Fruit fly (Drosophila melanogaster) whole organism, prepupa: Measurements from ENCODE around the gene GCC88.

Source experiments
- Blimp-1 ChIP-seq: fragments of 200-800 bp; sonication (Bioruptor generic); optimal IDR thresholded peaks from 3 replicates; lab custom pipeline; 2017; ENCODE audit warnings: missing biosample characterization, missing genetic modification characterization, mild to moderate bottlenecking, moderate library complexity, missing genetic modification reagents
- CG11294 ChIP-seq: fragments of 200-800 bp; sonication (Bioruptor generic); IDR thresholded peaks from 2 replicates; pipeline ENCODE4 v1.3.6; 2022; ENCODE audit warnings: missing biosample characterization, missing genetic modification characterization
- CG11762 ChIP-seq: fragments of 200-800 bp; sonication (Bioruptor generic); optimal IDR thresholded peaks from 3 replicates; lab custom pipeline; 2016; ENCODE audit warnings: missing biosample characterization, missing genetic modification characterization; ENCODE audit not compliant: insufficient read depth
- CG11902 ChIP-seq: fragments of 200-800 bp; sonication (Bioruptor generic); optimal IDR thresholded peaks from 3 replicates; lab custom pipeline; 2016; ENCODE audit warnings: missing biosample characterization, missing genetic modification characterization
- CG15336 ChIP-seq: fragments of 200-800 bp; sonication (Bioruptor generic); IDR thresholded peaks from 2 replicates; pipeline ENCODE4 v1.3.6; 2022; ENCODE audit warnings: missing biosample characterization, missing genetic modification characterization
- CG1621 ChIP-seq: fragments of 200-800 bp; sonication (Bioruptor generic); optimal IDR thresholded peaks from 3 replicates; lab custom pipeline; 2018; ENCODE audit warnings: missing biosample characterization, mild to moderate bottlenecking, missing genetic modification characterization
- CG16779 ChIP-seq: fragments of 200-800 bp; sonication (Bioruptor generic); optimal IDR thresholded peaks from 3 replicates; lab custom pipeline; 2017; ENCODE audit warnings: missing biosample characterization, mild to moderate bottlenecking, missing genetic modification characterization
- CG31627 ChIP-seq: fragments of 200-800 bp; sonication (Bioruptor generic); optimal IDR thresholded peaks from 3 replicates; lab custom pipeline; 2016; ENCODE audit warnings: missing biosample characterization, missing genetic modification characterization
- CG32006 ChIP-seq: fragments of 200-800 bp; sonication (Bioruptor generic); optimal IDR thresholded peaks from 3 replicates; lab custom pipeline; 2017; ENCODE audit warnings: missing biosample characterization, mild to moderate bottlenecking, missing genetic modification characterization
- CG34406 ChIP-seq: fragments of 200-800 bp; sonication (Bioruptor generic); optimal IDR thresholded peaks from 3 replicates; lab custom pipeline; 2016; ENCODE audit warnings: missing biosample characterization, missing genetic modification characterization
- CG3919 ChIP-seq: fragments of 200-800 bp; sonication (Bioruptor generic); optimal IDR thresholded peaks from 3 replicates; lab custom pipeline; 2016; ENCODE audit warnings: missing biosample characterization, missing genetic modification characterization
- CG4318 ChIP-seq: fragments of 200-800 bp; sonication (Bioruptor generic); optimal IDR thresholded peaks from 3 replicates; lab custom pipeline; 2017; ENCODE audit warnings: missing biosample characterization, mild to moderate bottlenecking, missing genetic modification characterization
- CG6163 ChIP-seq: fragments of 200-800 bp; sonication (Bioruptor generic); IDR thresholded peaks from 3 replicates; pipeline ENCODE4 v1.3.6; 2022; ENCODE audit warnings: missing biosample characterization, missing genetic modification characterization
- CG6276 ChIP-seq: fragments of 200-800 bp; sonication (Bioruptor generic); optimal IDR thresholded peaks from 2 replicates; lab custom pipeline; 2017; ENCODE audit warnings: missing biosample characterization, mild to moderate bottlenecking, missing genetic modification characterization
- CG6792 ChIP-seq: fragments of 200-800 bp; sonication (Bioruptor generic); optimal IDR thresholded peaks from 3 replicates; lab custom pipeline; 2016; ENCODE audit warnings: missing biosample characterization, missing genetic modification characterization
- CG6808 ChIP-seq: fragments of 200-800 bp; sonication (Bioruptor generic); optimal IDR thresholded peaks from 3 replicates; lab custom pipeline; 2017; ENCODE audit warnings: missing biosample characterization, missing genetic modification characterization, mild to moderate bottlenecking, moderate library complexity, missing genetic modification reagents
- CG6854 ChIP-seq: fragments of 200-800 bp; sonication (Bioruptor generic); optimal IDR thresholded peaks from 2 replicates; lab custom pipeline; 2017; ENCODE audit warnings: missing biosample characterization, mild to moderate bottlenecking, missing genetic modification characterization
- CG8632 ChIP-seq: fragments of 200-800 bp; sonication (Bioruptor generic); optimal IDR thresholded peaks from 3 replicates; lab custom pipeline; 2016; ENCODE audit warnings: missing biosample characterization, missing genetic modification characterization
- Eip75B ChIP-seq: fragments of 200-800 bp; sonication (Bioruptor generic); optimal IDR thresholded peaks from 3 replicates; lab custom pipeline; 2016; ENCODE audit warnings: missing biosample characterization, missing genetic modification characterization
- Eip78C ChIP-seq: fragments of 200-800 bp; sonication (Bioruptor generic); peaks from one replicate; lab custom pipeline; 2016; ENCODE audit warnings: missing biosample characterization, missing genetic modification characterization
- Eip93F ChIP-seq: fragments of 200-800 bp; sonication (Bioruptor generic); optimal IDR thresholded peaks from 2 replicates; lab custom pipeline; 2016; ENCODE audit warnings: missing biosample characterization, mild to moderate bottlenecking, missing genetic modification characterization
- Ets21C ChIP-seq: fragments of 200-800 bp; sonication (Bioruptor generic); optimal IDR thresholded peaks from 3 replicates; lab custom pipeline; 2016; ENCODE audit warnings: missing biosample characterization, missing genetic modification characterization
- Ets96B ChIP-seq: fragments of 200-800 bp; optimal IDR thresholded peaks from 2 replicates; lab custom pipeline; 2019; ENCODE audit warnings: missing biosample characterization, mild to moderate bottlenecking, missing genetic modification characterization, moderate library complexity
- Gug ChIP-seq: fragments of 200-800 bp; sonication (Bioruptor generic); IDR thresholded peaks from 2 replicates; pipeline ENCODE4 v1.3.6; 2022; ENCODE audit warnings: missing biosample characterization, missing genetic modification characterization
- Hr38 ChIP-seq: sonication (Bioruptor generic); optimal IDR thresholded peaks from 2 replicates; lab custom pipeline; 2016; ENCODE audit warnings: missing biosample characterization, missing genetic modification characterization
- Hr39 ChIP-seq: fragments of 200-800 bp; sonication (Bioruptor generic); optimal IDR thresholded peaks from 2 replicates; lab custom pipeline; 2016; ENCODE audit warnings: missing biosample characterization, missing genetic modification characterization
- Lpt ChIP-seq: fragments of 200-800 bp; sonication (Bioruptor generic); optimal IDR thresholded peaks from 3 replicates; lab custom pipeline; 2016; ENCODE audit warnings: missing biosample characterization, missing genetic modification characterization
- Met ChIP-seq: fragments of 200-800 bp; sonication (Bioruptor generic); optimal IDR thresholded peaks from 3 replicates; lab custom pipeline; 2016; ENCODE audit warnings: missing biosample characterization, missing genetic modification characterization
- OdsH ChIP-seq: fragments of 200-800 bp; sonication (Bioruptor generic); optimal IDR thresholded peaks from 3 replicates; lab custom pipeline; 2016; ENCODE audit warnings: missing biosample characterization, missing genetic modification characterization
- Smox ChIP-seq: fragments of 200-800 bp; sonication (Bioruptor generic); optimal IDR thresholded peaks from 3 replicates; lab custom pipeline; 2016; ENCODE audit warnings: missing biosample characterization, missing genetic modification characterization
- Sox102F ChIP-seq: fragments of 200-800 bp; sonication (Bioruptor generic); optimal IDR thresholded peaks from 2 replicates; lab custom pipeline; 2016; ENCODE audit warnings: missing biosample characterization, mild to moderate bottlenecking, missing genetic modification characterization
- Sox14 ChIP-seq: fragments of 200-800 bp; sonication (Bioruptor generic); optimal IDR thresholded peaks from 3 replicates; lab custom pipeline; 2016; ENCODE audit warnings: missing biosample characterization, missing genetic modification characterization
- achi ChIP-seq: fragments of 200-800 bp; sonication (Bioruptor generic); optimal IDR thresholded peaks from 3 replicates; lab custom pipeline; 2016; ENCODE audit warnings: missing biosample characterization, missing genetic modification characterization
- dac ChIP-seq: fragments of 200-800 bp; sonication (Bioruptor generic); optimal IDR thresholded peaks from 2 replicates; lab custom pipeline; 2017; ENCODE audit warnings: missing biosample characterization, mild to moderate bottlenecking, missing genetic modification characterization
- dsx ChIP-seq: fragments of 200-800 bp; optimal IDR thresholded peaks from 3 replicates; lab custom pipeline; 2019; ENCODE audit warnings: missing biosample characterization, mild to moderate bottlenecking, missing genetic modification characterization, moderate library complexity; ENCODE audit not compliant: poor library complexity, severe bottlenecking
- eg ChIP-seq: fragments of 200-800 bp; sonication (Bioruptor generic); IDR thresholded peaks from 3 replicates; pipeline ENCODE4 v1.3.6; 2022; ENCODE audit warnings: missing biosample characterization, missing genetic modification characterization
- esn ChIP-seq: fragments of 200-800 bp; sonication (Bioruptor generic); optimal IDR thresholded peaks from 2 replicates; lab custom pipeline; 2016; ENCODE audit warnings: missing biosample characterization, mild to moderate bottlenecking, missing genetic modification characterization, moderate library complexity
- fd59A ChIP-seq: fragments of 200-800 bp; sonication (Bioruptor generic); optimal IDR thresholded peaks from 2 replicates; lab custom pipeline; 2017; ENCODE audit warnings: missing biosample characterization, mild to moderate bottlenecking, missing genetic modification characterization, missing genetic modification reagents
- fd85E ChIP-seq: fragments of 200-800 bp; sonication (Bioruptor generic); optimal IDR thresholded peaks from 3 replicates; lab custom pipeline; 2016; ENCODE audit warnings: missing biosample characterization, missing genetic modification characterization
- fkh ChIP-seq: fragments of 200-800 bp; sonication (Bioruptor generic); optimal IDR thresholded peaks from 3 replicates; lab custom pipeline; 2017; ENCODE audit warnings: missing biosample characterization, mild to moderate bottlenecking, missing genetic modification characterization, moderate library complexity
- lz ChIP-seq: fragments of 200-800 bp; sonication (Bioruptor generic); optimal IDR thresholded peaks from 3 replicates; lab custom pipeline; 2016; ENCODE audit warnings: missing biosample characterization, missing genetic modification characterization
- pdm3 ChIP-seq: fragments of 200-800 bp; sonication (Bioruptor generic); optimal IDR thresholded peaks from 3 replicates; lab custom pipeline; 2016; ENCODE audit warnings: missing biosample characterization, missing genetic modification characterization
- salr ChIP-seq, 2 experiments: fragments of 200-800 bp; sonication (Bioruptor generic); optimal IDR thresholded peaks; 3 replicates each; lab custom pipeline; 2016 to 2018; ENCODE audit warnings: missing biosample characterization in 2 of 2, missing genetic modification characterization in 2 of 2, mild to moderate bottlenecking in 1 of 2
- spab ChIP-seq: fragments of 200-800 bp; sonication (Bioruptor generic); optimal IDR thresholded peaks from 2 replicates; lab custom pipeline; 2017; ENCODE audit warnings: missing biosample characterization, mild to moderate bottlenecking, missing genetic modification characterization, missing genetic modification reagents
- ss ChIP-seq, 2 experiments: fragments of 200-800 bp; sonication (Bioruptor generic); optimal IDR thresholded peaks; 2 replicates in 1 of 2; 3 replicates in 1 of 2; lab custom pipeline; 2017 to 2018; ENCODE audit warnings: mild to moderate bottlenecking in 2 of 2, missing biosample characterization in 2 of 2, missing genetic modification characterization in 2 of 2, moderate library complexity in 1 of 2
- topi ChIP-seq: fragments of 200-800 bp; sonication (Bioruptor generic); optimal IDR thresholded peaks from 3 replicates; lab custom pipeline; 2016; ENCODE audit warnings: missing biosample characterization, missing genetic modification characterization
- vri ChIP-seq: fragments of 200-800 bp; sonication (Bioruptor generic); optimal IDR thresholded peaks from 3 replicates; lab custom pipeline; 2016; ENCODE audit warnings: missing biosample characterization, mild to moderate bottlenecking, missing genetic modification characterization

Gene GCC88

DNA sequence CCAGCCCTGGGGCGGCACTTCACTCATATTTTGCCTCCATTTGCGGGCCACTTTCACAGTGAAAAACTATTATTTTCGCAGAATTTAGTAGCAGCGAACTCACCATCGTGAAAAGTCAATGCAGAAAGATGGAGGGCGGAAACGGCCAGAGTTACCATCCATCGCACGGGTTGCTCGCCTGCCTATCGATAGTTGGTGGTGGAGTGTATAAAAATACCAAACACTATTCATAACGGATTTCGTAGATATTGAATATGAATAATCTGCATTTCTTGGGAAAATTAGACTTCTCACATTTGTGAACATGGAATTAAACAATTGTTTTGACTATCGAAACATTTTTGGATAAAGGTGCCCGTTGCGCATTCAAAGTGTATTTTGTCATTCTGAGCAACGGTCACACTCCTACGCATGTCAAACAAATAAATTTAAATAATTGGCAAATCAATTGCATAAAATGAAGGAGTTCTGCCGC, 14.2 kb downstream of the GCC88 start, which contains the start of the genes RpS25 and CG4820 (continued):
- TF ChIP-seq Hr38 (GFP tag; lab: Kevin White, UChicago) (no peak), topi (GFP tag; lab: Kevin White, UChicago) (peak; percentile 86), CG6163 (peak; percentile 77; the same call in 2 of the 3 replicates), CG11294 (GFP tag; lab: Robert Waterston, UW) (0 out of 2 replicates have a peak, but pooled peaks have one; percentile 36), CG3919 (GFP tag; lab: Kevin White, UChicago) (peak; percentile 92), Met (peak; percentile 89), Eip75B (GFP tag; lab: Kevin White, UChicago) (peak; percentile 85), CG31627 (GFP tag; lab: Kevin White, UChicago) (peak; percentile 85), Gug (GFP tag; lab: Robert Waterston, UW) (no peak), CG6276 (no peak), eg (GFP tag; lab: Robert Waterston, UW) (peak; percentile 82), CG15336 (peak; percentile 24; the same call in 1 of the 2 replicates), achi (peak; percentile 87), spab (peak; percentile 57), Ets21C (GFP tag; lab: Kevin White, UChicago) (peak; percentile 64), Eip78C (GFP tag; lab: Kevin White, UChicago) (peak; percentile 96), CG11902 (GFP tag; lab: Kevin White, UChicago) (peak; percentile 53), CG6854 (GFP tag; lab: Kevin White, UChicago) (peak; percentile 97), pdm3 (peak; percentile 82), dac (GFP tag; lab: Kevin White, UChicago) (peak; percentile 64), OdsH (peak; percentile 85), Blimp-1 (GFP tag; lab: Kevin White, UChicago) (peak; percentile 67), dsx (GFP tag; lab: Kevin White, UChicago) (peak; percentile 31), Eip93F (GFP tag; lab: Kevin White, UChicago) (no peak), lz (GFP tag; lab: Kevin White, UChicago) (peak; percentile 91), Smox (peak; percentile 74), esn (GFP tag; lab: Kevin White, UChicago) (peak; percentile 90), fkh (GFP tag; lab: Kevin White, UChicago) (peak; percentile 94), Sox14 (GFP tag; lab: Kevin White, UChicago) (peak; percentile 83), ss (GFP tag; optimal IDR thresholded peaks at IDR 0.05; lab: Kevin White, UChicago) (peak; percentile 71 to 86), CG4318 (GFP tag; lab: Kevin White, UChicago) (no peak), Sox102F (GFP tag; lab: Kevin White, UChicago) (peak; percentile 89), Lpt (GFP tag; lab: Kevin White, UChicago) (peak; percentile 17), salr (GFP tag; optimal IDR thresholded peaks at IDR 0.05; lab: Kevin White, UChicago) (peak in 1 of 2 experiments; percentile 84), CG6808 (GFP tag; lab: Kevin White, UChicago) (peak; percentile 79)

DNA sequence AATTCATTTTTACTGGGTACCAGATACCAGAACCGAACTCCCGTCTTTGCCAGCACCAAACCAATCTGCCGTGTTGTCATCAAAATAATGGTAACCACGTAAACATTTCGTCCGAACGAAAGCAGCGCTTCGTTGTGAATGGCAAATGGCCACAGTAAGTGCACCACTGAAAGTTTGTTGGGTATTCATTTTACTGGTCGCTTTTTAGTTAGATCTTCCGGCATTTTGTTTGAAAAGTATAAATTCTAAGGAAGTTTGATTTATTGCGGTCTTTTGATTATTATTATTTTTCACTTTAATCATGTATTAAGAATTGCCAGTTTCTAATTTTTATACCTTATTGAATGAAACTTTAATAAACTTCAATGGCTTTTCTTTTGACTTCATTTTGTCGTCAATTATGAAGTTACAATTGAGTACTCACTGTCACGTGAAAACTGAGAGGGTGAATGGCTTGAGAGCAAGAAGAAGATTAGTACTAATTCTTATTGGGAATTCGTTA, 15.9 kb downstream of the GCC88 start, which contains the start of gene ZnT86D:
ZnT86D (minus strand) TSS at position 91 of the 502 bp plus-strand sequence.
- TF ChIP-seq topi (GFP tag; lab: Kevin White, UChicago) (peak; percentile 78), CG31627 (GFP tag; lab: Kevin White, UChicago) (peak; percentile 71), pdm3 (peak; percentile 69), CG11762 (GFP tag; lab: Kevin White, UChicago) (peak; percentile 34), lz (GFP tag; lab: Kevin White, UChicago) (peak; percentile 80), CG34406 (GFP tag; lab: Kevin White, UChicago) (peak; percentile 50), fd59A (peak; percentile 1), CG16779 (tag; lab: Kevin White, UChicago) (no peak), CG8632 (GFP tag; lab: Kevin White, UChicago) (no peak), CG11902 (GFP tag; lab: Kevin White, UChicago) (peak; percentile 67), CG1621 (tag; lab: Kevin White, UChicago) (peak; percentile 45), Hr39 (GFP tag; lab: Kevin White, UChicago) (peak; percentile 75), CG32006 (GFP tag; lab: Kevin White, UChicago) (peak; percentile 74), fd85E (GFP tag; lab: Kevin White, UChicago) (no peak), salr (GFP tag; optimal IDR thresholded peaks at IDR 0.05; lab: Kevin White, UChicago) (peak in 1 of 2 experiments; percentile 54), CG6854 (GFP tag; lab: Kevin White, UChicago) (peak; percentile 51), Lpt (GFP tag; lab: Kevin White, UChicago) (no peak), Ets21C (GFP tag; lab: Kevin White, UChicago) (peak; percentile 58), CG6792 (GFP tag; lab: Kevin White, UChicago) (peak; percentile 43), CG6276 (no peak), vri (GFP tag; lab: Kevin White, UChicago) (peak; percentile 56), CG11294 (GFP tag; lab: Robert Waterston, UW) (peak; percentile 47; the same call in 1 of the 2 replicates), dac (GFP tag; lab: Kevin White, UChicago) (peak; percentile 22), Ets96B (tag; lab: Kevin White, UChicago) (peak; percentile 62), Eip75B (GFP tag; lab: Kevin White, UChicago) (peak; percentile 70), dsx (GFP tag; lab: Kevin White, UChicago) (peak; percentile 56), CG4318 (GFP tag; lab: Kevin White, UChicago) (no peak)
